Fruit fly (Drosophila melanogaster) whole organism, embryonic: ENCODE data around the gene CG11249.

Source experiments
- BEAF-32 ChIP-seq: fragments of 200-800 bp; sonication (Bioruptor generic); optimal IDR thresholded peaks from 3 replicates; lab custom pipeline; 2017; ENCODE audit warnings: missing biosample characterization, missing genetic modification characterization, mild to moderate bottlenecking, moderate library complexity, missing genetic modification reagents
- CG10267 ChIP-seq: fragments of 200-800 bp; sonication (Bioruptor generic); optimal IDR thresholded peaks from 2 replicates; lab custom pipeline; 2018; ENCODE audit warnings: missing biosample characterization, mild to moderate bottlenecking, missing genetic modification characterization, moderate library complexity
- CG13123 ChIP-seq: fragments of 200-800 bp; sonication (Bioruptor generic); optimal IDR thresholded peaks from 2 replicates; lab custom pipeline; 2016; ENCODE audit warnings: missing biosample characterization, missing genetic modification characterization
- CG13287 ChIP-seq: fragments of 200-800 bp; sonication (Bioruptor generic); IDR thresholded peaks from 2 replicates; pipeline ENCODE4 v1.3.6; 2022; ENCODE audit warnings: missing biosample characterization, missing genetic modification characterization; ENCODE audit not compliant: partially characterized antibody
- CG13624 ChIP-seq: fragments of 200-800 bp; sonication (Bioruptor generic); optimal IDR thresholded peaks from 2 replicates; lab custom pipeline; 2016; ENCODE audit warnings: missing biosample characterization, missing genetic modification characterization
- CG14441 ChIP-seq: fragments of 200-800 bp; sonication (Bioruptor generic); IDR thresholded peaks from 2 replicates; pipeline ENCODE4 v1.3.6; 2022; ENCODE audit warnings: missing biosample characterization, missing genetic modification characterization
- CG16779 ChIP-seq: fragments of 200-800 bp; sonication (Bioruptor generic); IDR thresholded peaks from 2 replicates; pipeline ENCODE4 v1.3.6; 2022; ENCODE audit warnings: missing biosample characterization, missing genetic modification characterization
- CG17186 ChIP-seq: fragments of 200-800 bp; sonication (Bioruptor generic); optimal IDR thresholded peaks from 3 replicates; lab custom pipeline; 2017; ENCODE audit warnings: missing biosample characterization, missing genetic modification reagents, missing genetic modification characterization
- CG2712 ChIP-seq: fragments of 200-800 bp; optimal IDR thresholded peaks from 3 replicates; lab custom pipeline; 2019; ENCODE audit warnings: missing biosample characterization, mild to moderate bottlenecking, missing genetic modification characterization, moderate library complexity
- CG34224 ChIP-seq: fragments of 200-800 bp; sonication (Bioruptor generic); IDR thresholded peaks from 3 replicates; pipeline ENCODE4 v1.3.6; 2022; ENCODE audit warnings: missing biosample characterization, missing genetic modification characterization; ENCODE audit not compliant: partially characterized antibody
- CG43689 ChIP-seq: fragments of 200-800 bp; sonication (Bioruptor generic); IDR thresholded peaks from 2 replicates; pipeline ENCODE4 v1.3.6; 2022; ENCODE audit warnings: missing biosample characterization, missing genetic modification characterization
- CG4617 ChIP-seq: fragments of 200-800 bp; sonication (Bioruptor generic); optimal IDR thresholded peaks from 3 replicates; lab custom pipeline; 2016; ENCODE audit warnings: missing biosample characterization, missing genetic modification characterization, borderline replicate concordance
- CG4707 ChIP-seq: fragments of 200-800 bp; sonication (Bioruptor generic); optimal IDR thresholded peaks from 2 replicates; lab custom pipeline; 2018; ENCODE audit warnings: missing biosample characterization, mild to moderate bottlenecking, missing genetic modification characterization, moderate library complexity
- CG5953 ChIP-seq: fragments of 200-800 bp; sonication (Bioruptor generic); IDR thresholded peaks from 2 replicates; pipeline ENCODE4 v1.3.6; 2022; ENCODE audit warnings: missing biosample characterization, missing genetic modification characterization
- CG6689 ChIP-seq: fragments of 200-800 bp; sonication (Bioruptor generic); IDR thresholded peaks from 2 replicates; pipeline ENCODE4 v1.3.6; 2022; ENCODE audit warnings: missing biosample characterization, missing genetic modification characterization
- CG7271 ChIP-seq: fragments of 200-800 bp; sonication (Bioruptor generic); optimal IDR thresholded peaks from 2 replicates; lab custom pipeline; 2018; ENCODE audit warnings: missing biosample characterization, mild to moderate bottlenecking, missing genetic modification characterization, moderate library complexity
- CG7372 ChIP-seq: fragments of 200-800 bp; sonication (Bioruptor generic); IDR thresholded peaks from 2 replicates; pipeline ENCODE4 v1.3.6; 2022; ENCODE audit warnings: missing biosample characterization, missing genetic modification characterization
- CG7987 ChIP-seq: fragments of 200-800 bp; sonication (Bioruptor generic); optimal IDR thresholded peaks from 2 replicates; lab custom pipeline; 2018; ENCODE audit warnings: missing biosample characterization, mild to moderate bottlenecking, missing genetic modification characterization, moderate library complexity
- CG9797 ChIP-seq: fragments of 200-800 bp; sonication (Bioruptor generic); optimal IDR thresholded peaks from 3 replicates; lab custom pipeline; 2018; ENCODE audit warnings: missing biosample characterization, mild to moderate bottlenecking, missing genetic modification characterization
- CHES-1-like ChIP-seq: fragments of 200-800 bp; sonication (Bioruptor generic); optimal IDR thresholded peaks from 2 replicates; lab custom pipeline; 2016; ENCODE audit warnings: missing biosample characterization, missing genetic modification characterization
- CTCF ChIP-seq: fragments of 200-800 bp; sonication (Bioruptor generic); optimal IDR thresholded peaks from 2 replicates; lab custom pipeline; 2017; ENCODE audit warnings: missing biosample characterization, mild to moderate bottlenecking, missing genetic modification characterization, moderate library complexity
- CkIIα-i1 ChIP-seq: fragments of 200-800 bp; sonication (Bioruptor generic); IDR thresholded peaks from 2 replicates; pipeline ENCODE4 v1.3.6; 2022; ENCODE audit warnings: missing biosample characterization, missing genetic modification characterization
- Dek ChIP-seq: fragments of 200-800 bp; sonication (Bioruptor generic); optimal IDR thresholded peaks from 3 replicates; lab custom pipeline; 2019; ENCODE audit warnings: missing biosample characterization, mild to moderate bottlenecking, missing genetic modification characterization, moderate library complexity
- Dp ChIP-seq: fragments of 200-800 bp; sonication (Bioruptor generic); optimal IDR thresholded peaks from 2 replicates; lab custom pipeline; 2018; ENCODE audit warnings: missing biosample characterization, mild to moderate bottlenecking, missing genetic modification characterization, moderate library complexity
- Ets97D ChIP-seq: fragments of 200-800 bp; sonication (Bioruptor generic); optimal IDR thresholded peaks from 3 replicates; lab custom pipeline; 2016; ENCODE audit warnings: missing biosample characterization, missing genetic modification characterization
- Hey ChIP-seq: fragments of 200-800 bp; sonication (Bioruptor generic); optimal IDR thresholded peaks from 3 replicates; lab custom pipeline; 2018; ENCODE audit warnings: missing biosample characterization, mild to moderate bottlenecking, missing genetic modification characterization
- Kr ChIP-seq: fragments of 200-800 bp; sonication (Bioruptor generic); optimal IDR thresholded peaks from 2 replicates; lab custom pipeline; 2017; ENCODE audit warnings: missing biosample characterization, mild to moderate bottlenecking, missing genetic modification characterization
- Lpt ChIP-seq: fragments of >200 bp; optimal IDR thresholded peaks from 2 replicates; lab custom pipeline; 2018; ENCODE audit warnings: missing biosample characterization, missing genetic modification characterization
- Mrtf ChIP-seq: fragments of 200-800 bp; sonication (Bioruptor generic); IDR thresholded peaks from 3 replicates; pipeline ENCODE4 v1.3.6; 2022; ENCODE audit warnings: missing biosample characterization, missing genetic modification characterization
- Nf-YC ChIP-seq: fragments of 200-800 bp; optimal IDR thresholded peaks from 3 replicates; lab custom pipeline; 2019; ENCODE audit warnings: missing biosample characterization, mild to moderate bottlenecking, missing genetic modification characterization, moderate library complexity
- Oli ChIP-seq: fragments of 200-800 bp; sonication (Bioruptor generic); optimal IDR thresholded peaks from 2 replicates; lab custom pipeline; 2018; ENCODE audit warnings: missing biosample characterization, mild to moderate bottlenecking, missing genetic modification characterization, moderate library complexity
- Opbp ChIP-seq: fragments of 200-800 bp; sonication (Bioruptor generic); IDR thresholded peaks from 3 replicates; pipeline ENCODE4 v1.3.6; 2022; ENCODE audit warnings: missing biosample characterization, missing genetic modification characterization; ENCODE audit not compliant: partially characterized antibody
- Optix ChIP-seq: fragments of 200-800 bp; sonication (Bioruptor generic); IDR thresholded peaks from 3 replicates; pipeline ENCODE4 v1.3.6; 2022; ENCODE audit warnings: missing biosample characterization, missing genetic modification characterization
- Scr ChIP-seq: fragments of 200-800 bp; sonication (Bioruptor generic); IDR thresholded peaks from 2 replicates; pipeline ENCODE4 v1.3.6; 2022; ENCODE audit warnings: missing biosample characterization, missing genetic modification characterization; ENCODE audit not compliant: partially characterized antibody
- Sin3A ChIP-seq: fragments of >200 bp; optimal IDR thresholded peaks from 2 replicates; lab custom pipeline; 2018
- ato ChIP-seq: fragments of 200-800 bp; sonication (Bioruptor generic); IDR thresholded peaks from 2 replicates; pipeline ENCODE4 v1.3.6; 2022; ENCODE audit warnings: missing biosample characterization, missing genetic modification characterization; ENCODE audit not compliant: partially characterized antibody
- crc ChIP-seq: fragments of 200-800 bp; sonication (Bioruptor generic); optimal IDR thresholded peaks from 2 replicates; lab custom pipeline; 2016; ENCODE audit warnings: missing biosample characterization, missing genetic modification characterization
- dmrt99B ChIP-seq: fragments of 200-800 bp; sonication (Bioruptor generic); optimal IDR thresholded peaks from 2 replicates; lab custom pipeline; 2018; ENCODE audit warnings: missing biosample characterization, mild to moderate bottlenecking, missing genetic modification characterization, moderate library complexity
- esg ChIP-seq: fragments of 200-800 bp; sonication (Bioruptor generic); conservative IDR thresholded peaks from 2 replicates; pipeline ENCODE4 v1.3.6; 2022; ENCODE audit warnings: missing biosample characterization, missing genetic modification characterization
- ewg ChIP-seq: fragments of 200-800 bp; sonication (Bioruptor generic); optimal IDR thresholded peaks from 3 replicates; lab custom pipeline; 2017; ENCODE audit warnings: mild to moderate bottlenecking, missing biosample characterization, missing genetic modification reagents, missing genetic modification characterization
- gce ChIP-seq: fragments of 200-800 bp; sonication (Bioruptor generic); IDR thresholded peaks from 3 replicates; pipeline ENCODE4 v1.3.6; 2022; ENCODE audit warnings: missing biosample characterization, missing genetic modification characterization
- gfzf ChIP-seq: fragments of 200-800 bp; sonication (Bioruptor generic); optimal IDR thresholded peaks from 2 replicates; lab custom pipeline; 2016; ENCODE audit warnings: missing biosample characterization, mild to moderate bottlenecking, missing genetic modification characterization, moderate library complexity
- hb ChIP-seq: fragments of 200-800 bp; sonication (Bioruptor generic); IDR thresholded peaks from 3 replicates; pipeline ENCODE4 v1.3.6; 2022; ENCODE audit warnings: missing biosample characterization, missing genetic modification characterization; ENCODE audit not compliant: partially characterized antibody
- lilli ChIP-seq: fragments of 200-800 bp; sonication (Bioruptor generic); optimal IDR thresholded peaks from 3 replicates; lab custom pipeline; 2016; ENCODE audit warnings: missing biosample characterization, missing genetic modification characterization
- nmo ChIP-seq: fragments of 200-800 bp; sonication (Bioruptor generic); optimal IDR thresholded peaks from 2 replicates; lab custom pipeline; 2018; ENCODE audit warnings: missing biosample characterization, mild to moderate bottlenecking, missing genetic modification characterization, moderate library complexity
- phol ChIP-seq: fragments of 200-800 bp; sonication (Bioruptor generic); optimal IDR thresholded peaks from 3 replicates; lab custom pipeline; 2018; ENCODE audit warnings: missing biosample characterization, mild to moderate bottlenecking, missing genetic modification characterization, moderate library complexity
- sisA ChIP-seq: fragments of 200-800 bp; sonication (Bioruptor generic); IDR thresholded peaks from 2 replicates; pipeline ENCODE4 v1.3.6; 2022; ENCODE audit warnings: missing biosample characterization, missing genetic modification characterization
- sr ChIP-seq: fragments of 200-800 bp; sonication (Bioruptor generic); IDR thresholded peaks from 3 replicates; pipeline ENCODE4 v1.3.6; 2022; ENCODE audit warnings: missing biosample characterization, missing genetic modification characterization
- stc ChIP-seq: fragments of 200-800 bp; sonication (Bioruptor generic); IDR thresholded peaks from 2 replicates; pipeline ENCODE4 v1.3.6; 2022; ENCODE audit warnings: missing biosample characterization, missing genetic modification characterization
- stwl ChIP-seq: fragments of 200-800 bp; sonication (Bioruptor generic); optimal IDR thresholded peaks from 3 replicates; lab custom pipeline; 2018; ENCODE audit warnings: missing biosample characterization, mild to moderate bottlenecking, missing genetic modification characterization, moderate library complexity
- tin ChIP-seq: fragments of 200-800 bp; sonication (Bioruptor generic); optimal IDR thresholded peaks from 3 replicates; lab custom pipeline; 2016; ENCODE audit warnings: missing biosample characterization, missing genetic modification characterization
- toy ChIP-seq: fragments of 200-800 bp; sonication (Bioruptor generic); IDR thresholded peaks from 2 replicates; pipeline ENCODE4 v1.3.6; 2022; ENCODE audit warnings: missing biosample characterization, missing genetic modification characterization

CG11249 gene

DNA sequence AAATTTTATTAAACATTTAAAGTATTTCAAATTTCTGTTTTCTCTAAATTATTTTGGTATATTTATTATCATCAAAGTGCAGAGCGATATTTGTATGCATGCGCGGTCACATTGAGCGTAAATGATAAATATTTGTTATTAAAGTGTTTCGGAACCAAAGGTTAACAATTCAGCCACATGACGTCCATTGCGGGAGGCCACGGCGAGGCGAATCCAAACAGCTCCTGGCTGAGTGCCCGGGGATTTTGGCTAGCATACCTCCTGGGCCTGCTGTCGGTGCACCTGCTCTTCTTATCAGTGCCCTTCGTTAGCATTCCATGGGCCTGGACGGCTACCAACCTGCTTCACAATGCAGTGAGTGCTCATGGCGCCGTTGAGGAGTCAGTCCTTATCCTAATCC is 36.7 kb upstream of the CG11249 start, which contains the start of gene ORMDL (continued):
- TF ChIP-seq gce (GFP tag; lab: Robert Waterston, UW) (no peak), CG4707 (no peak), CG13287 (GFP tag; lab: Robert Waterston, UW) (peak; percentile 30; the same call in 1 of the 2 replicates), ewg (no peak), CG5953 (GFP tag; lab: Robert Waterston, UW) (0 out of 2 replicates have a peak, but pooled peaks have one; percentile 5), CG7987 (no peak), Mrtf (no peak), CG9797 (GFP tag; lab: Kevin White, UChicago) (peak; percentile 56), stwl (tag; lab: Kevin White, UChicago) (peak; percentile 32), gfzf (GFP tag; lab: Kevin White, UChicago) (peak; percentile 55), crc (GFP tag; lab: Kevin White, UChicago) (no peak), CG10267 (tag; lab: Kevin White, UChicago) (no peak), hb (GFP tag; lab: Robert Waterston, UW) (no peak), dmrt99B (no peak), Opbp (GFP tag; lab: Robert Waterston, UW) (peak; percentile 15; the same call in 1 of the 3 replicates), CG17186 (GFP tag; lab: Kevin White, UChicago) (no peak), CG6689 (no peak), nmo (peak; percentile 1), esg (GFP tag; lab: Robert Waterston, UW) (no peak), toy (GFP tag; lab: Robert Waterston, UW) (no peak), lilli (GFP tag; lab: Kevin White, UChicago) (no peak), Hey (tag; lab: Kevin White, UChicago) (no peak), CHES-1-like (GFP tag; lab: Kevin White, UChicago) (peak; percentile 23), Dek (tag; lab: Kevin White, UChicago) (no peak), stc (GFP tag; lab: Robert Waterston, UW) (no peak), Nf-YC (tag; lab: Kevin White, UChicago) (no peak), sr (GFP tag; lab: Robert Waterston, UW) (no peak), Scr (GFP tag; lab: Robert Waterston, UW) (peak; percentile 19; the same call in 1 of the 2 replicates), CG13624 (GFP tag; lab: Kevin White, UChicago) (no peak), Ets97D (GFP tag; lab: Kevin White, UChicago) (no peak), CG43689 (GFP tag; lab: Robert Waterston, UW) (no peak), CG4617 (GFP tag; lab: Kevin White, UChicago) (peak; percentile 26), CG14441 (no peak), CkIIα-i1 (GFP tag; lab: Robert Waterston, UW) (no peak), Optix (GFP tag; lab: Robert Waterston, UW) (no peak), CG16779 (GFP tag; lab: Robert Waterston, UW) (no peak), CG2712 (tag; lab: Kevin White, UChicago) (no peak), tin (no peak), Sin3A (peak; percentile 4), CTCF (GFP tag; lab: Kevin White, UChicago) (no peak), CG13123 (GFP tag; lab: Kevin White, UChicago) (no peak), CG7271 (tag; lab: Kevin White, UChicago) (no peak), Kr (GFP tag; lab: Kevin White, UChicago) (no peak), phol (tag; lab: Kevin White, UChicago) (peak; percentile 18), Oli (tag; lab: Kevin White, UChicago) (no peak), BEAF-32 (GFP tag; lab: Kevin White, UChicago) (peak; percentile 38), ato (GFP tag; lab: Robert Waterston, UW) (no peak), CG34224 (GFP tag; lab: Robert Waterston, UW) (peak; percentile 11; the same call in 1 of the 3 replicates), CG7372 (no peak), sisA (GFP tag; lab: Robert Waterston, UW) (no peak), Lpt (no peak), Dp (GFP tag; lab: Kevin White, UChicago) (no peak)
